Worm (Caenorhabditis elegans) whole organism, late embryonic: Measurements from ENCODE around the gene thoc-1.

Experiments
- K02D7.2 ChIP-seq: sonication (generic microtip); optimal IDR thresholded peaks from 2 replicates; lab custom pipeline; 2017; ENCODE audit warnings: mild to moderate bottlenecking, missing genetic modification characterization, missing compliant biosample characterization
- ama-1 ChIP-seq: fragments of 150-350 bp; optimal IDR thresholded peaks from 2 replicates; lab custom pipeline; 2014
- ceh-31 ChIP-seq: sonication (generic microtip); optimal IDR thresholded peaks from 2 replicates; lab custom pipeline; 2016; ENCODE audit warnings: missing genetic modification characterization, missing compliant biosample characterization
- elt-2 ChIP-seq: sonication (generic microtip); optimal IDR thresholded peaks from 2 replicates; lab custom pipeline; 2016; ENCODE audit warnings: missing genetic modification reagents, missing genetic modification characterization, missing compliant biosample characterization
- fkh-10 ChIP-seq: fragments of 150-350 bp; optimal IDR thresholded peaks from 2 replicates; lab custom pipeline; 2014; ENCODE audit warnings: missing biosample characterization, missing genetic modification reagents, missing genetic modification characterization
- hlh-15 ChIP-seq: sonication (generic microtip); optimal IDR thresholded peaks from 2 replicates; lab custom pipeline; 2016; ENCODE audit warnings: missing genetic modification characterization, missing compliant biosample characterization
- hlh-6 ChIP-seq: sonication (generic microtip); optimal IDR thresholded peaks from 2 replicates; lab custom pipeline; 2016; ENCODE audit warnings: missing genotype, missing genetic modification characterization, missing compliant biosample characterization
- lim-6 ChIP-seq: sonication (generic microtip); optimal IDR thresholded peaks from 2 replicates; lab custom pipeline; 2016; ENCODE audit warnings: missing genetic modification characterization, missing compliant biosample characterization
- pat-9 ChIP-seq: fragments of 200-800 bp; sonication (Bioruptor generic); optimal IDR thresholded peaks from 2 replicates; lab custom pipeline; 2018; ENCODE audit warnings: mild to moderate bottlenecking, missing genetic modification characterization, moderate library complexity, missing compliant biosample characterization
- pqm-1 ChIP-seq: sonication (generic microtip); optimal IDR thresholded peaks from 2 replicates; lab custom pipeline; 2016; ENCODE audit warnings: missing genetic modification characterization, missing compliant biosample characterization
- unc-55 ChIP-seq: sonication (generic microtip); optimal IDR thresholded peaks from 2 replicates; lab custom pipeline; 2017; ENCODE audit warnings: missing biosample characterization, missing genetic modification reagents, missing genetic modification characterization
- zip-5 ChIP-seq: sonication (generic microtip); optimal IDR thresholded peaks from 2 replicates; lab custom pipeline; 2016; ENCODE audit warnings: missing genetic modification characterization, missing compliant biosample characterization

DNA sequence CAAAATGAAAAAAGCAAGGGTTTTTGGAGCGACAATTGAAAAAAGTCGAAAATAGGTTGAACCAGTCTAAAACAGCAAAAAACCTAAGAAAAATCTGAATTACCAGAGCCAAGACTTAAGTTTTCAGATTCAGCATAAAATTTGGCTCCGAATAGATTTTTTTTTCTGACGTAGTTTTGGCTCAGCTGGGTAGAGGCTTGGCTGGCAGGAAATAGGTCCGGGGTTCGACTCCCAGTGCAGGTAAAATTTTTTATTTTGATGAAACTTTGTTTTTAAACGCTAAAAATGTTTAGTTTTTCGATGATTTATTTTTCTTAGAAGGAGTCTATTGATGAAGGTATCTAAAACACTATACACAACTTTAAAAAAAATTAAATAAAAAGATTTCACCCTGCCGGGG, 53.1 kb downstream of the thoc-1 start:
- TF ChIP-seq unc-55 (GFP tag; lab: Kevin White, UChicago) (no peak), pqm-1 (no peak), hlh-6 (no peak), ama-1 (lab: Kevin White, UChicago) (no peak), lim-6 (tag; lab: Kevin White, UChicago) (no peak), ceh-31 (tag; lab: Kevin White, UChicago) (no peak), fkh-10 (no peak), pat-9 (tag; lab: Kevin White, UChicago) (no peak), K02D7.2 (no peak), zip-5 (tag; lab: Kevin White, UChicago) (no peak), hlh-15 (tag; lab: Kevin White, UChicago) (no peak), elt-2 (no peak)
